Worm (Caenorhabditis elegans): ENCODE measurements around the gene F26F2.13.

F26F2.13 gene

ce11 chrV:20603014-20603413 lies 38.9 kb downstream of the F26F2.13 start, which contains the start of gene ttr-11:
ttr-11 (plus strand) TSS chrV:20603314.
- TF ChIP-seq lag-1 (GFP tag; IDR thresholded peaks at IDR 0.05) (no peak), F10E7.11 (tag; optimal IDR thresholded peaks at IDR 0.05) (no peak), hmg-20 (GFP tag; IDR thresholded peaks at IDR 0.05) (no peak)

ce11 chrV:20604606-20605155 lies 40.5 kb downstream of the F26F2.13 start, which contains the start of gene ttr-57:
ttr-57 (plus strand) TSS chrV:20605105.
- TF ChIP-seq egrh-3 (GFP tag; IDR thresholded peaks at IDR 0.05) (peak; percentile 57; the same call in 1 of the 2 replicates), zfh-2 (GFP tag; conservative IDR thresholded peaks at IDR 0.05) (peak; percentile 84), ets-4 (GFP tag; optimal IDR thresholded peaks at IDR 0.05) (no peak)

ce11 chrV:20605812-20606211 lies 41.7 kb downstream of the F26F2.13 start:
- TF ChIP-seq zfh-2 (GFP tag; conservative IDR thresholded peaks at IDR 0.05), result peak; percentile 26; the same call in 1 of the 2 replicates

- TF ChIP-seq hmg-1.2 (GFP tag; IDR thresholded peaks at IDR 0.05) (no peak), nhr-179 (tag; optimal IDR thresholded peaks at IDR 0.05) (no peak), unc-62 (GFP tag; optimal IDR thresholded peaks at IDR 0.05) (no peak), B0035.1 (tag; optimal IDR thresholded peaks at IDR 0.05) (no peak), pbrm-1 (GFP tag; IDR thresholded peaks at IDR 0.05) (no peak), T07F8.4 (tag; optimal IDR thresholded peaks at IDR 0.05) (no peak), hrde-1 (tag; optimal IDR thresholded peaks at IDR 0.05; ENCODE audit: borderline replicate concordance) (no peak), ztf-25 (GFP tag; IDR thresholded peaks at IDR 0.05) (no peak), lin-35 (GFP tag; optimal IDR thresholded peaks at IDR 0.05) (no peak), ztf-6 (GFP tag; IDR thresholded peaks at IDR 0.05) (no peak), xnd-1 (tag; optimal IDR thresholded peaks at IDR 0.05) (no peak), F57C9.4 (tag; optimal IDR thresholded peaks at IDR 0.05) (no peak), ceh-40 (GFP tag; IDR thresholded peaks at IDR 0.05) (no peak), somi-1 (GFP tag; optimal IDR thresholded peaks at IDR 0.05) (no peak), attf-5 (GFP tag; optimal IDR thresholded peaks at IDR 0.05) (no peak), cebp-1 (GFP tag; IDR thresholded peaks at IDR 0.05) (no peak), cebp-1 (tag; optimal IDR thresholded peaks at IDR 0.05) (no peak), ceh-91 (GFP tag; IDR thresholded peaks at IDR 0.05) (no peak)
Observed at ce11 chrV:20606617-20607016, 42.5 kb downstream of the F26F2.13 start, which contains the start of gene F46B3.23. F46B3.23 (minus strand) TSS chrV:20606717.

- TF ChIP-seq tbx-9 (tag; optimal IDR thresholded peaks at IDR 0.05; ENCODE audit: borderline replicate concordance), result no peak
Observed at ce11 chrV:20608688-20609087, 44.5 kb downstream of the F26F2.13 start, which contains the start of gene ttr-12. ttr-12 (minus strand) TSS chrV:20608788.

- TF ChIP-seq nhr-27 (tag; optimal IDR thresholded peaks at IDR 0.05) (no peak), C17E4.6 (GFP tag; IDR thresholded peaks at IDR 0.05) (no peak), sdz-38 (tag; optimal IDR thresholded peaks at IDR 0.05) (no peak), lin-54 (GFP tag; optimal IDR thresholded peaks at IDR 0.05) (no peak), gei-17 (GFP tag; optimal IDR thresholded peaks at IDR 0.05) (no peak), attf-3 (GFP tag; conservative IDR thresholded peaks at IDR 0.05) (no peak), dpl-1 (GFP tag; optimal IDR thresholded peaks at IDR 0.05) (no peak), efl-1 (GFP tag; optimal IDR thresholded peaks at IDR 0.05) (no peak), madf-10 (tag; optimal IDR thresholded peaks at IDR 0.05) (no peak), B0336.3 (GFP tag; IDR thresholded peaks at IDR 0.05) (no peak), ztf-3 (GFP tag; optimal IDR thresholded peaks at IDR 0.05) (no peak), bed-2 (GFP tag; IDR thresholded peaks at IDR 0.05) (no peak), nhr-179 (tag; optimal IDR thresholded peaks at IDR 0.05) (no peak), F39B2.1 (GFP tag; IDR thresholded peaks at IDR 0.05) (no peak), aptf-3 (GFP tag; IDR thresholded peaks at IDR 0.05) (no peak), Y95B8A.8 (GFP tag; IDR thresholded peaks at IDR 0.05) (no peak)
Observed at ce11 chrV:20609494-20609893, 45.3 kb downstream of the F26F2.13 start, which contains the start of gene grd-2. grd-2 (plus strand) TSS chrV:20609794.

All from whole organism, young adult.